Fruit fly (Drosophila melanogaster) whole organism, pupa: ENCODE data around the gene nAChRalpha7.

Source experiments
- CG10348 ChIP-seq: fragments of 200-800 bp; sonication (Bioruptor generic); IDR thresholded peaks from 2 replicates; pipeline ENCODE4 v1.3.6; 2022; ENCODE audit warnings: missing biosample characterization, missing genetic modification characterization
- CG12605 ChIP-seq: fragments of 200-800 bp; sonication (Bioruptor generic); IDR thresholded peaks from 2 replicates; pipeline ENCODE4 v1.3.6; 2022; ENCODE audit warnings: missing biosample characterization, missing genetic modification characterization
- CG13204 ChIP-seq: fragments of 200-800 bp; sonication (Bioruptor generic); optimal IDR thresholded peaks from 2 replicates; lab custom pipeline; 2018; ENCODE audit warnings: missing biosample characterization, mild to moderate bottlenecking, missing genetic modification characterization, moderate library complexity
- CG14655 ChIP-seq: fragments of 200-800 bp; sonication (Bioruptor generic); optimal IDR thresholded peaks from 3 replicates; lab custom pipeline; 2017; ENCODE audit warnings: mild to moderate bottlenecking, missing biosample characterization, missing genetic modification reagents, missing genetic modification characterization
- CG15710 ChIP-seq: fragments of 200-800 bp; sonication (Bioruptor generic); optimal IDR thresholded peaks from 2 replicates; lab custom pipeline; 2018; ENCODE audit warnings: missing biosample characterization, mild to moderate bottlenecking, missing genetic modification characterization, moderate library complexity
- CG17806 ChIP-seq: fragments of 200-800 bp; sonication (Bioruptor generic); optimal IDR thresholded peaks from 2 replicates; lab custom pipeline; 2018; ENCODE audit warnings: missing biosample characterization, mild to moderate bottlenecking, missing genetic modification characterization, moderate library complexity
- CG32121 ChIP-seq: fragments of 200-800 bp; sonication (Bioruptor generic); IDR thresholded peaks from 2 replicates; pipeline ENCODE4 v1.3.6; 2022; ENCODE audit warnings: missing biosample characterization, missing genetic modification characterization
- CG34367 ChIP-seq: fragments of 200-800 bp; sonication (Bioruptor generic); optimal IDR thresholded peaks from 2 replicates; lab custom pipeline; 2018; ENCODE audit warnings: missing biosample characterization, mild to moderate bottlenecking, missing genetic modification characterization
- CG4496 ChIP-seq: fragments of 200-800 bp; sonication (Bioruptor generic); IDR thresholded peaks from 3 replicates; pipeline ENCODE4 v1.3.6; 2022; ENCODE audit warnings: missing biosample characterization, missing genetic modification characterization
- CG8159 ChIP-seq: fragments of 200-800 bp; sonication (Bioruptor generic); optimal IDR thresholded peaks from 3 replicates; lab custom pipeline; 2018; ENCODE audit warnings: missing biosample characterization, mild to moderate bottlenecking, missing genetic modification characterization, moderate library complexity
- CG8301 ChIP-seq: fragments of 200-800 bp; sonication (Bioruptor generic); optimal IDR thresholded peaks from 2 replicates; lab custom pipeline; 2018; ENCODE audit warnings: missing biosample characterization, mild to moderate bottlenecking, missing genetic modification characterization
- CG9948 ChIP-seq: fragments of 200-800 bp; sonication (Bioruptor generic); optimal IDR thresholded peaks from 2 replicates; lab custom pipeline; 2018; ENCODE audit warnings: missing biosample characterization, mild to moderate bottlenecking, missing genetic modification characterization, moderate library complexity
- D1 ChIP-seq: fragments of 200-800 bp; sonication (Bioruptor generic); optimal IDR thresholded peaks from 2 replicates; lab custom pipeline; 2018; ENCODE audit warnings: missing biosample characterization, mild to moderate bottlenecking, missing genetic modification characterization, moderate library complexity
- EcR ChIP-seq: fragments of 200-800 bp; sonication (Bioruptor generic); optimal IDR thresholded peaks from 3 replicates; lab custom pipeline; 2019; ENCODE audit warnings: missing biosample characterization, missing genetic modification characterization, mild to moderate bottlenecking, moderate library complexity, missing genetic modification reagents
- Ets98B ChIP-seq: fragments of 200-800 bp; sonication (Bioruptor generic); IDR thresholded peaks from 2 replicates; pipeline ENCODE4 v1.3.6; 2022; ENCODE audit warnings: missing biosample characterization, missing genetic modification characterization
- Pif1A ChIP-seq: fragments of 200-800 bp; sonication (Bioruptor generic); optimal IDR thresholded peaks from 3 replicates; lab custom pipeline; 2016; ENCODE audit warnings: missing biosample characterization, missing genetic modification characterization
- Pif1B ChIP-seq: fragments of 200-800 bp; sonication (Bioruptor generic); optimal IDR thresholded peaks from 3 replicates; lab custom pipeline; 2016; ENCODE audit warnings: missing biosample characterization, missing genetic modification characterization
- Snoo ChIP-seq: fragments of 200-800 bp; sonication (Bioruptor generic); optimal IDR thresholded peaks from 3 replicates; lab custom pipeline; 2017; ENCODE audit warnings: missing biosample characterization, mild to moderate bottlenecking, missing genetic modification characterization, inconsistent platforms
- fd96Ca ChIP-seq: fragments of 200-800 bp; sonication (Bioruptor generic); IDR thresholded peaks from 3 replicates; pipeline ENCODE4 v1.3.6; 2022; ENCODE audit warnings: missing biosample characterization, missing genetic modification characterization
- gl ChIP-seq: fragments of 200-800 bp; sonication (Bioruptor generic); optimal IDR thresholded peaks from 2 replicates; lab custom pipeline; 2018; ENCODE audit warnings: missing biosample characterization, mild to moderate bottlenecking, missing genetic modification characterization
- rn ChIP-seq: fragments of 200-800 bp; sonication (Bioruptor generic); IDR thresholded peaks from 2 replicates; pipeline ENCODE4 v1.3.6; 2022; ENCODE audit warnings: missing biosample characterization, missing genetic modification characterization

nAChRalpha7 gene

dm6 chrX:19348835-19349466 is 704 bp upstream of the nAChRalpha7 start:
- TF ChIP-seq gl (no peak), CG9948 (tag; lab: Kevin White, UChicago) (peak; percentile 55), CG15710 (tag; lab: Kevin White, UChicago) (no peak), CG4496 (GFP tag; lab: Robert Waterston, UW) (peak; percentile 46; the same call in 1 of the 3 replicates), rn (GFP tag; lab: Robert Waterston, UW) (0 out of 2 replicates have a peak, but pooled peaks have one; percentile 11)

- peak; percentile 51 for TF ChIP-seq D1 (tag; lab: Kevin White, UChicago)
- no peak for TF ChIP-seq CG14655 (GFP tag; lab: Kevin White, UChicago)
Measured at dm6 chrX:19326730-19327129, 21.5 kb downstream of the nAChRalpha7 start.

dm6 chrX:19325729-19326473 is 22.3 kb downstream of the nAChRalpha7 start:
- no peak for TF ChIP-seq CG8301 (tag; lab: Kevin White, UChicago)
- no peak for TF ChIP-seq Pif1B
- TF ChIP-seq CG14655 (GFP tag; lab: Kevin White, UChicago): no peak
- TF ChIP-seq CG34367: no peak
- no peak for TF ChIP-seq CG13204 (GFP tag; lab: Kevin White, UChicago)
- no peak for TF ChIP-seq fd96Ca
- TF ChIP-seq CG9948 (tag; lab: Kevin White, UChicago): no peak
- TF ChIP-seq CG10348 (GFP tag; lab: Robert Waterston, UW): no peak
- TF ChIP-seq CG12605 (GFP tag; lab: Robert Waterston, UW): no peak
- TF ChIP-seq CG15710 (tag; lab: Kevin White, UChicago): no peak
- TF ChIP-seq CG17806 (tag; lab: Kevin White, UChicago): no peak
- TF ChIP-seq CG8159 (tag; lab: Kevin White, UChicago): no peak
- TF ChIP-seq Snoo (tag; lab: Kevin White, UChicago): no peak
- TF ChIP-seq Pif1A (GFP tag; lab: Kevin White, UChicago): no peak
- no peak for TF ChIP-seq Ets98B
- no peak for TF ChIP-seq CG4496 (GFP tag; lab: Robert Waterston, UW)
- no peak for TF ChIP-seq gl
- no peak for TF ChIP-seq D1 (tag; lab: Kevin White, UChicago)

dm6 chrX:19324576-19325353 is 23.5 kb downstream of the nAChRalpha7 start:
- TF ChIP-seq rn (GFP tag; lab: Robert Waterston, UW) (no peak), Pif1A (GFP tag; lab: Kevin White, UChicago) (no peak), Snoo (tag; lab: Kevin White, UChicago) (peak; percentile 24)

- TF ChIP-seq CG9948 (tag; lab: Kevin White, UChicago): peak; percentile 89
- peak; percentile 91 for TF ChIP-seq CG12605 (GFP tag; lab: Robert Waterston, UW)
- TF ChIP-seq CG13204 (GFP tag; lab: Kevin White, UChicago): peak; percentile 64
- TF ChIP-seq CG8159 (tag; lab: Kevin White, UChicago): peak; percentile 76
- peak; percentile 88 for TF ChIP-seq Pif1B
- peak; percentile 68 for TF ChIP-seq CG10348 (GFP tag; lab: Robert Waterston, UW)
- TF ChIP-seq Ets98B: peak; percentile 94
- TF ChIP-seq CG8301 (tag; lab: Kevin White, UChicago): peak; percentile 93
- TF ChIP-seq CG34367: peak; percentile 76
- peak; percentile 91 for TF ChIP-seq CG32121 (GFP tag; lab: Robert Waterston, UW)
- TF ChIP-seq CG17806 (tag; lab: Kevin White, UChicago): peak; percentile 78
- TF ChIP-seq CG15710 (tag; lab: Kevin White, UChicago): peak; percentile 78
- peak; percentile 10 for TF ChIP-seq EcR (GFP tag; lab: Kevin White, UChicago)
- TF ChIP-seq rn (GFP tag; lab: Robert Waterston, UW): peak; percentile 87
- peak; percentile 95 for TF ChIP-seq CG14655 (GFP tag; lab: Kevin White, UChicago)
- peak; percentile 45 for TF ChIP-seq gl
- peak; percentile 95 for TF ChIP-seq CG4496 (GFP tag; lab: Robert Waterston, UW)
- TF ChIP-seq D1 (tag; lab: Kevin White, UChicago): peak; percentile 52
- peak; percentile 89 for TF ChIP-seq Pif1A (GFP tag; lab: Kevin White, UChicago)
- no peak; the same call in 2 of the 3 replicates for TF ChIP-seq fd96Ca
- peak; percentile 79 for TF ChIP-seq Snoo (tag; lab: Kevin White, UChicago)
- TF ChIP-seq, all 21 proteins: peak for 20
Measured at dm6 chrX:19323835-19324133, 24.5 kb downstream of the nAChRalpha7 start.
